Fruit fly (Drosophila melanogaster) S2 (cell line): ENCODE results near the gene CG46525.

ENCODE experiments used
- CG8478 ChIP-seq: fragments of >200 bp; optimal IDR thresholded peaks from 2 replicates; lab custom pipeline; 2018
- CTCF ChIP-seq, 2 experiments: fragments of >200 bp; optimal IDR thresholded peaks; 2 replicates each; lab custom pipeline; 2018

CG46525 gene

dm6 chr3L:17506830-17507229, 31.8 kb downstream of the CG46525 start:
- TF ChIP-seq CG8478 (lab: Kevin White, UChicago) (no peak), CTCF (optimal IDR thresholded peaks at IDR 0.05; lab: Kevin White, UChicago) (no peak)

dm6 chr3L:17513492-17513891, 38.5 kb downstream of the CG46525 start:
- TF ChIP-seq CTCF (optimal IDR thresholded peaks at IDR 0.05; lab: Kevin White, UChicago) (no peak), CG8478 (lab: Kevin White, UChicago) (no peak)

dm6 chr3L:17513893-17514616, 39.0 kb downstream of the CG46525 start, which contains the start of the genes U4-U6-60K and CG7564:
Gene U4-U6-60K, minus strand, starts transcription at chr3L:17513912.
Gene CG7564, plus strand, starts transcription at chr3L:17514298.
- no peak for TF ChIP-seq CTCF (optimal IDR thresholded peaks at IDR 0.05; lab: Kevin White, UChicago)
